Worm (Caenorhabditis elegans): Measurements from ENCODE around the gene T25B6.3.

DNA sequence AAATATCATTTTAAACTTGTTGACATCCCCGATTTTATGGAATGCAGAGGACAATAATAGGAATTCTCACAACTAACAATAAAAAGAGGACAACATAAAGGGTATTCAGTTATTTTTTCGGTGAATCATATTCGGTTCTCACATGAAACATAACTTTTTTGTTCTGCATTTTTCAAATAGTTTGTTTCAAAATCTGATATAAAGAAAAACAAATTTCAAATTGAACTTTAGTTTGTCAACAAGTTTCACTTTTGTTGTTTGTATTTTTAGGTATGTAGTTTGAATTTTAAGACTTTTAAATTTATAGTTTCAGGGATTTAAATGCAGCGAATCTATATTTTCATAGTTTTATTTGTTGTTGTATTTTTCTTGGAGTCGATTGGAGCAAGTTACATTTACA lies 35.1 kb downstream of the T25B6.3 start, which contains the start of gene F47E1.4:
- TF ChIP-seq nhr-28 (tag; optimal IDR thresholded peaks at IDR 0.05) (no peak), nhr-11 (tag; optimal IDR thresholded peaks at IDR 0.05) (no peak), mxl-3 (GFP tag; optimal IDR thresholded peaks at IDR 0.05) (no peak), F37D6.2 (tag; optimal IDR thresholded peaks at IDR 0.05) (no peak), daf-8 (GFP tag; IDR thresholded peaks at IDR 0.05) (no peak), pqm-1 (tag; optimal IDR thresholded peaks at IDR 0.05) (no peak), nhr-77 (tag; optimal IDR thresholded peaks at IDR 0.05) (no peak), mdl-1 (tag; optimal IDR thresholded peaks at IDR 0.05) (no peak), set-16 (GFP tag; IDR thresholded peaks at IDR 0.05) (no peak), aly-2 (tag; optimal IDR thresholded peaks at IDR 0.05) (no peak), nhr-237 (tag; optimal IDR thresholded peaks at IDR 0.05) (no peak), unc-130 (GFP tag; optimal IDR thresholded peaks at IDR 0.05) (no peak), daf-12 (tag; optimal IDR thresholded peaks at IDR 0.05) (no peak), ztf-7 (tag; optimal IDR thresholded peaks at IDR 0.05) (no peak)
